Worm (Caenorhabditis elegans) whole organism, early embryonic: ENCODE data around the gene dpy-1.

Experiments used
- B0310.2 ChIP-seq: sonication (generic microtip); optimal IDR thresholded peaks from 2 replicates; lab custom pipeline; 2016; ENCODE audit warnings: mild to moderate bottlenecking, missing genetic modification characterization, missing compliant biosample characterization
- ama-1 ChIP-seq: fragments of 150-350 bp; optimal IDR thresholded peaks from 2 replicates; lab custom pipeline; 2014
- ceh-13 ChIP-seq: fragments of 200-800 bp; sonication (Bioruptor generic); optimal IDR thresholded peaks from 2 replicates; lab custom pipeline; 2018; ENCODE audit warnings: mild to moderate bottlenecking, missing genetic modification characterization, missing compliant biosample characterization
- ets-7 ChIP-seq: sonication (generic microtip); optimal IDR thresholded peaks from 2 replicates; lab custom pipeline; 2016; ENCODE audit warnings: missing genotype, missing genetic modification characterization, missing compliant biosample characterization
- flt-1 ChIP-seq: fragments of 200-800 bp; sonication (Bioruptor generic); IDR thresholded peaks from 2 replicates; pipeline ENCODE4 v1.3.6; 2022; ENCODE audit warnings: missing genetic modification characterization, missing compliant biosample characterization
- hmg-4 ChIP-seq: fragments of 200-800 bp; sonication (Bioruptor generic); optimal IDR thresholded peaks from 2 replicates; lab custom pipeline; 2018; ENCODE audit warnings: mild to moderate bottlenecking, missing genetic modification characterization, missing compliant biosample characterization
- hnd-1 ChIP-seq: sonication (generic microtip); optimal IDR thresholded peaks from 2 replicates; lab custom pipeline; 2016; ENCODE audit warnings: missing genetic modification characterization, missing compliant biosample characterization
- pes-1 ChIP-seq: fragments of 200-800 bp; sonication (Bioruptor generic); IDR thresholded peaks from 2 replicates; pipeline ENCODE4 v1.3.6; 2022; ENCODE audit warnings: missing genetic modification reagents, missing genetic modification characterization, missing compliant biosample characterization
- sea-1 ChIP-seq: fragments of 200-800 bp; sonication (Bioruptor generic); conservative IDR thresholded peaks from 2 replicates; pipeline ENCODE4 v1.3.6; 2022; ENCODE audit warnings: missing genetic modification characterization, missing compliant biosample characterization
- tbx-11 ChIP-seq: fragments of 200-800 bp; sonication (Bioruptor generic); IDR thresholded peaks from 2 replicates; pipeline ENCODE4 v1.3.6; 2022; ENCODE audit warnings: missing genetic modification characterization, missing compliant biosample characterization
- tbx-37 ChIP-seq: fragments of 200-800 bp; sonication (Bioruptor generic); conservative IDR thresholded peaks from 2 replicates; pipeline ENCODE4 v1.3.6; 2022; ENCODE audit warnings: missing genetic modification reagents, missing genetic modification characterization, missing compliant biosample characterization
- tra-4 ChIP-seq: sonication (generic microtip); optimal IDR thresholded peaks from 2 replicates; lab custom pipeline; 2017; ENCODE audit warnings: missing genetic modification characterization, missing compliant biosample characterization

ce11 chrIII:2032327-2033093 lies 15.3 kb downstream of the dpy-1 start:
- peak; percentile 46; the same call in 1 of the 2 replicates for TF ChIP-seq tbx-11 (GFP tag; lab: Robert Waterston, UW)
- no peak for TF ChIP-seq ceh-13 (GFP tag; lab: Kevin White, UChicago)
- TF ChIP-seq tra-4 (tag; lab: Kevin White, UChicago) = no peak
- no peak for TF ChIP-seq hnd-1
- no peak for TF ChIP-seq B0310.2 (tag; lab: Kevin White, UChicago)
- TF ChIP-seq flt-1 = peak; percentile 44; the same call in 1 of the 2 replicates
- peak; percentile 66 for TF ChIP-seq pes-1 (GFP tag; lab: Robert Waterston, UW)
- no peak for TF ChIP-seq ama-1
- TF ChIP-seq hmg-4 (GFP tag; lab: Kevin White, UChicago) = no peak
- TF ChIP-seq tbx-37 (GFP tag; lab: Robert Waterston, UW) = 0 out of 2 replicates have a peak, but pooled peaks have one; percentile 23
- no peak; the same call in 1 of the 2 replicates for TF ChIP-seq sea-1 (GFP tag; lab: Robert Waterston, UW)
- no peak for TF ChIP-seq ets-7 (tag; lab: Kevin White, UChicago)
